Worm (Caenorhabditis elegans) whole organism, young adult: ENCODE measurements around the gene srg-23.
A peak's percentile ranks its signal among the peaks of the same experiment; 100 is the strongest.

ENCODE experiments used
- B0261.1 ChIP-seq: sonication (generic microtip); optimal IDR thresholded peaks from 2 replicates; lab custom pipeline; 2016; ENCODE audit warnings: mild to moderate bottlenecking, missing genetic modification characterization, moderate library complexity, missing compliant biosample characterization
- B0336.3 ChIP-seq: fragments of 200-800 bp; sonication (Bioruptor generic); IDR thresholded peaks from 2 replicates; pipeline ENCODE4 v1.3.6; 2022; ENCODE audit warnings: missing genetic modification characterization, missing compliant biosample characterization
- C17E4.6 ChIP-seq: fragments of 200-800 bp; sonication (Bioruptor generic); IDR thresholded peaks from 2 replicates; pipeline ENCODE4 v1.3.6; 2022; ENCODE audit warnings: missing genetic modification reagents, missing genetic modification characterization, missing compliant biosample characterization
- D2030.7 ChIP-seq: fragments of 200-800 bp; sonication (Bioruptor generic); IDR thresholded peaks from 2 replicates; pipeline ENCODE4 v1.3.6; 2022; ENCODE audit warnings: missing genetic modification reagents, missing genetic modification characterization, missing compliant biosample characterization
- F22D6.2 ChIP-seq: sonication (generic microtip); optimal IDR thresholded peaks from 2 replicates; lab custom pipeline; 2016; ENCODE audit warnings: mild to moderate bottlenecking, missing genetic modification characterization, missing compliant biosample characterization
- F23B12.7 ChIP-seq: sonication (generic microtip); optimal IDR thresholded peaks from 2 replicates; lab custom pipeline; 2017; ENCODE audit warnings: missing genetic modification characterization, mild to moderate bottlenecking, missing compliant biosample characterization, antibody characterized with exemption, moderate library complexity; ENCODE audit not compliant: insufficient read depth
- F37B4.10 ChIP-seq: fragments of 200-800 bp; sonication (Bioruptor generic); IDR thresholded peaks from 2 replicates; pipeline ENCODE4 v1.3.6; 2022; ENCODE audit warnings: missing genetic modification characterization, missing compliant biosample characterization
- F55B11.4 ChIP-seq: sonication (generic microtip); optimal IDR thresholded peaks from 2 replicates; lab custom pipeline; 2016; ENCODE audit warnings: missing compliant biosample characterization, missing genetic modification characterization, borderline replicate concordance; ENCODE audit not compliant: insufficient read depth
- F57A8.1 ChIP-seq: fragments of 200-800 bp; sonication (Bioruptor generic); optimal IDR thresholded peaks from 2 replicates; lab custom pipeline; 2018; ENCODE audit warnings: mild to moderate bottlenecking, missing genetic modification characterization, moderate library complexity, missing compliant biosample characterization
- K11D2.4 ChIP-seq: fragments of 200-800 bp; sonication (Bioruptor generic); IDR thresholded peaks from 2 replicates; pipeline ENCODE4 v1.3.6; 2022; ENCODE audit warnings: missing genetic modification reagents, missing genetic modification characterization, missing compliant biosample characterization
- K12H6.12 ChIP-seq: fragments of 200-800 bp; sonication (Bioruptor generic); optimal IDR thresholded peaks from 2 replicates; lab custom pipeline; 2018; ENCODE audit warnings: mild to moderate bottlenecking, missing genetic modification characterization, missing compliant biosample characterization
- T07F8.4 ChIP-seq: sonication (generic microtip); optimal IDR thresholded peaks from 2 replicates; lab custom pipeline; 2016; ENCODE audit warnings: mild to moderate bottlenecking, missing genetic modification characterization, moderate library complexity, missing compliant biosample characterization
- Y67H2A.10 ChIP-seq: fragments of 200-800 bp; sonication (Bioruptor generic); conservative IDR thresholded peaks from 2 replicates; pipeline ENCODE4 v1.3.6; 2022; ENCODE audit warnings: missing genetic modification reagents, missing genetic modification characterization, missing compliant biosample characterization
- ZK185.1 ChIP-seq: sonication (generic microtip); optimal IDR thresholded peaks from 2 replicates; lab custom pipeline; 2016; ENCODE audit warnings: mild to moderate bottlenecking, missing genetic modification characterization, missing compliant biosample characterization; ENCODE audit not compliant: poor library complexity, severe bottlenecking
- ama-1 ChIP-seq, 3 experiments: fragments of 150-350 bp in 1 of 3; sonication (generic microtip) in 2 of 3; optimal IDR thresholded peaks; 2 replicates each; lab custom pipeline; 2014 to 2018; ENCODE audit warnings: missing biosample characterization in 2 of 3, missing genetic modification characterization in 2 of 3, missing genetic modification reagents in 2 of 3
- aptf-3 ChIP-seq: fragments of 200-800 bp; sonication (Bioruptor generic); IDR thresholded peaks from 2 replicates; pipeline ENCODE4 v1.3.6; 2022; ENCODE audit warnings: missing genetic modification characterization, missing compliant biosample characterization
- athp-1 ChIP-seq: sonication (generic microtip); optimal IDR thresholded peaks from 2 replicates; lab custom pipeline; 2017; ENCODE audit warnings: mild to moderate bottlenecking, missing genetic modification characterization, missing compliant biosample characterization
- ccch-3 ChIP-seq: fragments of 200-800 bp; sonication (Bioruptor generic); optimal IDR thresholded peaks from 2 replicates; lab custom pipeline; 2018; ENCODE audit warnings: mild to moderate bottlenecking, missing genetic modification characterization, missing compliant biosample characterization
- cebp-1 ChIP-seq, 2 experiments: fragments of 200-800 bp in 1 of 2; sonication (Bioruptor generic) in 1 of 2; sonication (generic microtip) in 1 of 2; IDR thresholded peaks in 1 of 2; optimal IDR thresholded peaks in 1 of 2; 2 replicates each; pipeline versions ENCODE4 v1.3.6 to Lab custom; 2017 to 2022; ENCODE audit warnings: missing compliant biosample characterization in 2 of 2, missing genetic modification characterization in 2 of 2, mild to moderate bottlenecking in 1 of 2, missing genetic modification reagents in 1 of 2, moderate library complexity in 1 of 2
- dpl-1 ChIP-seq: fragments of 150-350 bp; optimal IDR thresholded peaks from 2 replicates; lab custom pipeline; 2014; ENCODE audit warnings: missing biosample characterization, missing genetic modification reagents, missing genetic modification characterization
- egl-18 ChIP-seq: fragments of 200-800 bp; sonication (Bioruptor generic); IDR thresholded peaks from 2 replicates; pipeline ENCODE4 v1.3.6; 2022; ENCODE audit warnings: missing genetic modification reagents, missing genetic modification characterization, missing compliant biosample characterization
- ekl-4 ChIP-seq: fragments of 200-800 bp; sonication (Bioruptor generic); IDR thresholded peaks from 2 replicates; pipeline ENCODE4 v1.3.6; 2022; ENCODE audit warnings: missing genetic modification reagents, missing genetic modification characterization, missing compliant biosample characterization
- ets-4 ChIP-seq: fragments of 200-800 bp; sonication (Bioruptor generic); optimal IDR thresholded peaks from 2 replicates; lab custom pipeline; 2018; ENCODE audit warnings: mild to moderate bottlenecking, missing genetic modification characterization, missing compliant biosample characterization
- gei-17 ChIP-seq: fragments of 200-800 bp; sonication (Bioruptor generic); optimal IDR thresholded peaks from 2 replicates; lab custom pipeline; 2018; ENCODE audit warnings: mild to moderate bottlenecking, missing genetic modification characterization, missing compliant biosample characterization
- hlh-12 ChIP-seq: sonication (generic microtip); optimal IDR thresholded peaks from 2 replicates; lab custom pipeline; 2016; ENCODE audit warnings: missing genetic modification characterization, missing compliant biosample characterization
- hlh-26 ChIP-seq: fragments of 200-800 bp; sonication (Bioruptor generic); conservative IDR thresholded peaks from 2 replicates; pipeline ENCODE4 v1.3.6; 2022; ENCODE audit warnings: missing genetic modification reagents, missing genetic modification characterization, missing compliant biosample characterization
- hmg-20 ChIP-seq: fragments of 200-800 bp; sonication (Bioruptor generic); IDR thresholded peaks from 2 replicates; pipeline ENCODE4 v1.3.6; 2022; ENCODE audit warnings: missing genetic modification reagents, missing genetic modification characterization, missing compliant biosample characterization
- lag-1 ChIP-seq: fragments of 200-800 bp; sonication (Bioruptor generic); IDR thresholded peaks from 2 replicates; pipeline ENCODE4 v1.3.6; 2022; ENCODE audit warnings: missing genetic modification reagents, missing genetic modification characterization, missing compliant biosample characterization
- lin-40 ChIP-seq: sonication (generic microtip); optimal IDR thresholded peaks from 2 replicates; lab custom pipeline; 2016; ENCODE audit warnings: missing genetic modification characterization, mild to moderate bottlenecking, missing compliant biosample characterization, missing genotype, missing genetic modification reagents
- lin-54 ChIP-seq: fragments of 200-800 bp; sonication (Bioruptor generic); optimal IDR thresholded peaks from 2 replicates; lab custom pipeline; 2018; ENCODE audit warnings: mild to moderate bottlenecking, missing genetic modification characterization, missing compliant biosample characterization
- madf-10 ChIP-seq: sonication (generic microtip); optimal IDR thresholded peaks from 2 replicates; lab custom pipeline; 2016; ENCODE audit warnings: mild to moderate bottlenecking, missing genetic modification characterization, missing compliant biosample characterization
- madf-3 ChIP-seq: fragments of 200-800 bp; sonication (Bioruptor generic); IDR thresholded peaks from 2 replicates; pipeline ENCODE4 v1.3.6; 2022; ENCODE audit warnings: missing genetic modification reagents, missing genetic modification characterization, missing compliant biosample characterization
- madf-6 ChIP-seq: fragments of 200-800 bp; sonication (Bioruptor generic); IDR thresholded peaks from 2 replicates; pipeline ENCODE4 v1.3.6; 2022; ENCODE audit warnings: missing genetic modification reagents, missing genetic modification characterization, missing compliant biosample characterization
- mcd-1 ChIP-seq: fragments of 200-800 bp; sonication (Bioruptor generic); IDR thresholded peaks from 2 replicates; pipeline ENCODE4 v1.3.6; 2022; ENCODE audit warnings: missing genetic modification reagents, missing genetic modification characterization, missing compliant biosample characterization
- nfya-2 ChIP-seq: fragments of 200-800 bp; sonication (Bioruptor generic); IDR thresholded peaks from 2 replicates; pipeline ENCODE4 v1.3.6; 2022; ENCODE audit warnings: missing genetic modification reagents, missing genetic modification characterization, missing compliant biosample characterization
- nhr-179 ChIP-seq: sonication (generic microtip); optimal IDR thresholded peaks from 2 replicates; lab custom pipeline; 2016; ENCODE audit warnings: mild to moderate bottlenecking, missing genetic modification characterization, missing compliant biosample characterization
- nhr-90 ChIP-seq: sonication (generic microtip); optimal IDR thresholded peaks from 2 replicates; lab custom pipeline; 2016; ENCODE audit warnings: missing genotype, mild to moderate bottlenecking, missing genetic modification characterization, missing compliant biosample characterization
- pha-4 ChIP-seq: fragments of 150-350 bp; sonication (generic microtip); optimal IDR thresholded peaks from 2 replicates; lab custom pipeline; 2014; ENCODE audit warnings: missing biosample characterization, missing genetic modification reagents, missing genetic modification characterization
- repo-1 ChIP-seq: sonication (generic microtip); optimal IDR thresholded peaks from 2 replicates; lab custom pipeline; 2017; ENCODE audit warnings: mild to moderate bottlenecking, missing genetic modification characterization, missing compliant biosample characterization
- sdz-38 ChIP-seq: sonication (generic microtip); optimal IDR thresholded peaks from 2 replicates; lab custom pipeline; 2016; ENCODE audit warnings: missing genotype, missing genetic modification characterization, missing compliant biosample characterization
- somi-1 ChIP-seq: fragments of 200-800 bp; sonication (Bioruptor generic); optimal IDR thresholded peaks from 2 replicates; lab custom pipeline; 2018; ENCODE audit warnings: mild to moderate bottlenecking, missing genetic modification characterization, missing compliant biosample characterization
- tbp1 ChIP-seq: fragments of 200-800 bp; sonication (Bioruptor generic); optimal IDR thresholded peaks from 2 replicates; lab custom pipeline; 2018; ENCODE audit warnings: mild to moderate bottlenecking, missing genetic modification characterization, missing compliant biosample characterization
- unc-62 ChIP-seq: fragments of 150-350 bp; optimal IDR thresholded peaks from 2 replicates; lab custom pipeline; 2014; ENCODE audit warnings: missing biosample characterization, missing genetic modification reagents, missing genetic modification characterization
- xnd-1 ChIP-seq: sonication (generic microtip); optimal IDR thresholded peaks from 2 replicates; lab custom pipeline; 2016; ENCODE audit warnings: missing genotype, missing genetic modification reagents, missing genetic modification characterization, missing compliant biosample characterization
- zim-3 ChIP-seq: sonication (generic microtip); optimal IDR thresholded peaks from 2 replicates; lab custom pipeline; 2017; ENCODE audit warnings: mild to moderate bottlenecking, missing genetic modification characterization, moderate library complexity, missing compliant biosample characterization
- ztf-22 ChIP-seq: fragments of 200-800 bp; sonication (Bioruptor generic); optimal IDR thresholded peaks from 2 replicates; lab custom pipeline; 2018; ENCODE audit warnings: mild to moderate bottlenecking, missing genetic modification characterization, moderate library complexity, missing compliant biosample characterization
- ztf-25 ChIP-seq: fragments of 200-800 bp; sonication (Bioruptor generic); IDR thresholded peaks from 2 replicates; pipeline ENCODE4 v1.3.6; 2022; ENCODE audit warnings: missing genetic modification reagents, missing genetic modification characterization, missing compliant biosample characterization
- ztf-3 ChIP-seq: fragments of 200-800 bp; sonication (Bioruptor generic); optimal IDR thresholded peaks from 2 replicates; lab custom pipeline; 2018; ENCODE audit warnings: mild to moderate bottlenecking, missing genetic modification characterization, missing compliant biosample characterization

The srg-23 gene

ce11 chrII:3062222-3062621, 33.7 kb downstream of the srg-23 start (continued):
- TF ChIP-seq F23B12.7 (tag; lab: Kevin White, UChicago) (peak; percentile 70), ZK185.1 (tag; lab: Kevin White, UChicago) (no peak), K12H6.12 (tag; lab: Kevin White, UChicago) (no peak), hlh-12 (tag; lab: Kevin White, UChicago) (no peak), gei-17 (GFP tag; lab: Kevin White, UChicago) (no peak), ztf-3 (GFP tag; lab: Kevin White, UChicago) (no peak), egl-18 (no peak), pha-4 (tag; lab: Kevin White, UChicago) (no peak), ekl-4 (no peak), Y67H2A.10 (GFP tag; lab: Robert Waterston, UW) (no peak), lag-1 (GFP tag; lab: Robert Waterston, UW) (no peak), madf-6 (GFP tag; lab: Robert Waterston, UW) (peak; percentile 73), hlh-26 (GFP tag; lab: Robert Waterston, UW) (no peak), athp-1 (tag; lab: Kevin White, UChicago) (no peak), hmg-20 (GFP tag; lab: Robert Waterston, UW) (peak; percentile 69; the same call in 1 of the 2 replicates), sdz-38 (tag; lab: Kevin White, UChicago) (no peak), T07F8.4 (peak; percentile 26), somi-1 (no peak), F57A8.1 (GFP tag; lab: Kevin White, UChicago) (no peak), nhr-90 (tag; lab: Kevin White, UChicago) (peak; percentile 69), B0261.1 (tag; lab: Kevin White, UChicago) (peak; percentile 94), ets-4 (GFP tag; lab: Kevin White, UChicago) (no peak), nhr-179 (no peak), K11D2.4 (GFP tag; lab: Robert Waterston, UW) (0 out of 2 replicates have a peak, but pooled peaks have one; percentile 33), D2030.7 (GFP tag; lab: Robert Waterston, UW) (peak; percentile 78), B0336.3 (GFP tag; lab: Robert Waterston, UW) (peak; percentile 45; the same call in 1 of the 2 replicates), dpl-1 (GFP tag; lab: Kevin White, UChicago) (peak; percentile 4), zim-3 (tag; lab: Kevin White, UChicago) (no peak), nfya-2 (GFP tag; lab: Robert Waterston, UW) (no peak), ztf-25 (GFP tag; lab: Robert Waterston, UW) (no peak), lin-40 (tag; lab: Kevin White, UChicago) (peak; percentile 48), unc-62 (no peak), aptf-3 (no peak), ama-1 (optimal IDR thresholded peaks at IDR 0.05; lab: Kevin White, UChicago) (no peak), ama-1 (GFP tag; optimal IDR thresholded peaks at IDR 0.05; lab: Kevin White, UChicago) (peak in 1 of 2 experiments; percentile 38), cebp-1 (GFP tag; IDR thresholded peaks at IDR 0.05; lab: Robert Waterston, UW) (0 out of 2 replicates have a peak, but pooled peaks have one; percentile 12), cebp-1 (tag; optimal IDR thresholded peaks at IDR 0.05; lab: Kevin White, UChicago) (peak; percentile 58), C17E4.6 (GFP tag; lab: Robert Waterston, UW) (no peak), mcd-1 (peak; percentile 54), repo-1 (tag; lab: Kevin White, UChicago) (no peak), ztf-22 (no peak), F22D6.2 (tag; lab: Kevin White, UChicago) (no peak), madf-10 (tag; lab: Kevin White, UChicago) (peak; percentile 54), ccch-3 (no peak), madf-3 (GFP tag; lab: Robert Waterston, UW) (no peak), xnd-1 (tag; lab: Kevin White, UChicago) (peak; percentile 11), tbp1 (peak; percentile 95), F37B4.10 (no peak), lin-54 (GFP tag; lab: Kevin White, UChicago) (peak; percentile 51), F55B11.4 (tag; lab: Kevin White, UChicago) (no peak)
